Worm (Caenorhabditis elegans): ENCODE measurements around the gene spe-36.

ce11 chrIV:11625482-11625881 is 33.4 kb upstream of the spe-36 start, which contains the start of gene lys-5:
- no peak for TF ChIP-seq tbx-37 (GFP tag; conservative IDR thresholded peaks at IDR 0.05)
- no peak for TF ChIP-seq ets-7 (tag; optimal IDR thresholded peaks at IDR 0.05)
- no peak for TF ChIP-seq ama-1 (optimal IDR thresholded peaks at IDR 0.05)
- no peak for TF ChIP-seq hmbx-1 (tag; optimal IDR thresholded peaks at IDR 0.05)
- TF ChIP-seq flt-1 (GFP tag; IDR thresholded peaks at IDR 0.05), result no peak
- TF ChIP-seq F13C5.2 (tag; optimal IDR thresholded peaks at IDR 0.05), result no peak
- TF ChIP-seq scrt-1 (GFP tag; IDR thresholded peaks at IDR 0.05), result no peak
- TF ChIP-seq sea-1 (GFP tag; conservative IDR thresholded peaks at IDR 0.05), result no peak
- TF ChIP-seq hmg-4 (GFP tag; optimal IDR thresholded peaks at IDR 0.05), result no peak
- no peak for TF ChIP-seq ceh-36 (tag; optimal IDR thresholded peaks at IDR 0.05)
- no peak for TF ChIP-seq tra-4 (tag; optimal IDR thresholded peaks at IDR 0.05)
- TF ChIP-seq aly-1 (tag; optimal IDR thresholded peaks at IDR 0.05), result no peak
- no peak for TF ChIP-seq B0310.2 (tag; optimal IDR thresholded peaks at IDR 0.05)

Measured in whole organism, early embryonic.